Worm (Caenorhabditis elegans) whole organism, mixed stage, embryonic: Measurements from ENCODE around the gene T24G10.2.

Experiments
- M03D4.4 ChIP-seq: sonication (generic microtip); optimal IDR thresholded peaks from 2 replicates; lab custom pipeline; 2017; ENCODE audit warnings: mild to moderate bottlenecking, missing genetic modification characterization, missing compliant biosample characterization
- bed-3 ChIP-seq: fragments of 200-800 bp; sonication (Bioruptor generic); optimal IDR thresholded peaks from 3 replicates; lab custom pipeline; 2018; ENCODE audit warnings: mild to moderate bottlenecking, missing genetic modification characterization, moderate library complexity, missing compliant biosample characterization
- blmp-1 ChIP-seq: fragments of 150-350 bp; optimal IDR thresholded peaks from 2 replicates; lab custom pipeline; 2014; ENCODE audit warnings: missing biosample characterization, missing genetic modification characterization
- ces-1 ChIP-seq: fragments of 150-350 bp; optimal IDR thresholded peaks from 2 replicates; lab custom pipeline; 2014; ENCODE audit warnings: missing biosample characterization, missing genetic modification reagents, missing genetic modification characterization
- cnd-1 ChIP-seq: fragments of 200-800 bp; sonication (Bioruptor generic); optimal IDR thresholded peaks from 2 replicates; lab custom pipeline; 2018; ENCODE audit warnings: mild to moderate bottlenecking, missing genetic modification characterization, missing compliant biosample characterization
- drap-1 ChIP-seq: fragments of 200-800 bp; sonication (Bioruptor generic); optimal IDR thresholded peaks from 3 replicates; lab custom pipeline; 2018; ENCODE audit warnings: mild to moderate bottlenecking, missing genetic modification characterization, missing compliant biosample characterization
- elt-1 ChIP-seq: sonication (generic microtip); optimal IDR thresholded peaks from 2 replicates; lab custom pipeline; 2017; ENCODE audit warnings: missing genetic modification characterization, mild to moderate bottlenecking, missing compliant biosample characterization, antibody characterized with exemption, moderate library complexity, borderline replicate concordance; ENCODE audit not compliant: insufficient read depth
- elt-3 ChIP-seq: fragments of 150-350 bp; optimal IDR thresholded peaks from 2 replicates; lab custom pipeline; 2014; ENCODE audit warnings: missing biosample characterization, missing genetic modification characterization
- ham-2 ChIP-seq: fragments of 200-800 bp; sonication (Bioruptor generic); optimal IDR thresholded peaks from 2 replicates; lab custom pipeline; 2018; ENCODE audit warnings: mild to moderate bottlenecking, missing genetic modification characterization, missing compliant biosample characterization
- hlh-1 ChIP-seq: fragments of 150-350 bp; optimal IDR thresholded peaks from 2 replicates; lab custom pipeline; 2014; ENCODE audit warnings: missing biosample characterization, missing genetic modification reagents, missing genetic modification characterization
- lsy-2 ChIP-seq: fragments of 150-350 bp; optimal IDR thresholded peaks from 2 replicates; lab custom pipeline; 2014; ENCODE audit warnings: missing biosample characterization, missing genetic modification characterization
- mep-1 ChIP-seq: fragments of 150-350 bp; optimal IDR thresholded peaks from 2 replicates; lab custom pipeline; 2017; ENCODE audit warnings: missing biosample characterization, missing genetic modification reagents, missing genetic modification characterization, inconsistent platforms
- mls-2 ChIP-seq: sonication (generic microtip); optimal IDR thresholded peaks from 2 replicates; lab custom pipeline; 2016; ENCODE audit warnings: mild to moderate bottlenecking, missing genetic modification characterization, moderate library complexity, missing compliant biosample characterization
- nhr-237 ChIP-seq: fragments of 150-350 bp; optimal IDR thresholded peaks from 2 replicates; lab custom pipeline; 2014; ENCODE audit warnings: missing biosample characterization, missing genetic modification characterization
- nhr-28 ChIP-seq: fragments of 150-350 bp; optimal IDR thresholded peaks from 2 replicates; lab custom pipeline; 2014; ENCODE audit warnings: missing biosample characterization, missing genetic modification characterization
- pha-4 ChIP-seq: fragments of 150-350 bp; optimal IDR thresholded peaks from 2 replicates; lab custom pipeline; 2018; ENCODE audit warnings: missing biosample characterization, missing genetic modification reagents, missing genetic modification characterization
- snpc-4 ChIP-seq: fragments of 150-350 bp; optimal IDR thresholded peaks from 2 replicates; lab custom pipeline; 2014; ENCODE audit warnings: missing biosample characterization, missing genetic modification characterization
- tbx-8 ChIP-seq: fragments of 200-800 bp; sonication (Bioruptor generic); optimal IDR thresholded peaks from 2 replicates; lab custom pipeline; 2018; ENCODE audit warnings: mild to moderate bottlenecking, missing genetic modification characterization, moderate library complexity, missing compliant biosample characterization
- unc-120 ChIP-seq: sonication (generic microtip); optimal IDR thresholded peaks from 2 replicates; lab custom pipeline; 2017; ENCODE audit warnings: missing genetic modification characterization, missing compliant biosample characterization; ENCODE audit not compliant: poor library complexity, severe bottlenecking
- unc-62 ChIP-seq: fragments of 150-350 bp; optimal IDR thresholded peaks from 2 replicates; lab custom pipeline; 2014; ENCODE audit warnings: missing biosample characterization, missing genetic modification reagents, missing genetic modification characterization

T24G10.2 gene

ce11 chrIII:5405628-5406084 is 36.9 kb downstream of the T24G10.2 start, which contains the start of the genes W03A5.2 and Y32H12A.8:
Gene W03A5.2, plus strand, starts transcription at chrIII:5406034.
Gene Y32H12A.8, minus strand, starts transcription at chrIII:5406037.
- TF ChIP-seq pha-4 (tag; lab: Kevin White, UChicago) (peak; percentile 24), nhr-237 (tag; lab: Kevin White, UChicago) (peak; percentile 33), snpc-4 (tag; lab: Kevin White, UChicago) (no peak), mls-2 (tag; lab: Kevin White, UChicago) (no peak), unc-120 (peak; percentile 88), hlh-1 (tag; lab: Kevin White, UChicago) (peak; percentile 6), unc-62 (GFP tag; lab: Kevin White, UChicago) (no peak), drap-1 (GFP tag; lab: Kevin White, UChicago) (no peak), lsy-2 (tag; lab: Kevin White, UChicago) (peak; percentile 68), mep-1 (tag; lab: Kevin White, UChicago) (peak; percentile 29), ham-2 (no peak), elt-1 (tag; lab: Kevin White, UChicago) (no peak)
- TF ChIP-seq, all 35 proteins: peak for 6

DNA sequence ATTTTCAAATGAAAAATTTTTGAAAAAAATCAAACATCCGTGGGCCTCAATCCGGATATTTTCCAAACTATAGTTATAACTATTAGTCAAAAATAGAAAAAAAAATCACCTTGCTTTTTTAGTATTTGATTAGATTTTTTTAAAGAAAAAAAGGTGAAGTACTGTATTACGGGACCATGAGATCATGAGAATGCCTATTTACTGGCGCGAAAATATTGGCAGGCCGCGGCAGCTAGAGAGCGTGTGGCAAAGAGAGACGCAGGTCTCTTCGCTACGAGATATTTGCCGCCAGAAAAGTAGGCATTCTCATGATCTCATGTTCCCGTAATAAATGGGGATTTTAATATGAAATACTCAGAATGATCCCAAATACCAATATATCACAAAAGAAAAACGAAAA is 37.6 kb downstream of the T24G10.2 start:
- no peak for TF ChIP-seq unc-62 (GFP tag; lab: Kevin White, UChicago)
- TF ChIP-seq ces-1 (GFP tag; lab: Kevin White, UChicago), result no peak
- no peak for TF ChIP-seq bed-3 (GFP tag; lab: Kevin White, UChicago)
- TF ChIP-seq lsy-2 (tag; lab: Kevin White, UChicago), result no peak
- TF ChIP-seq hlh-1 (tag; lab: Kevin White, UChicago), result no peak
- no peak for TF ChIP-seq elt-3 (tag; lab: Kevin White, UChicago)
- TF ChIP-seq blmp-1, result no peak
- TF ChIP-seq mls-2 (tag; lab: Kevin White, UChicago), result no peak
- TF ChIP-seq nhr-28 (tag; lab: Kevin White, UChicago), result no peak
- TF ChIP-seq cnd-1 (tag; lab: Kevin White, UChicago), result no peak

- TF ChIP-seq M03D4.4 (tag; lab: Kevin White, UChicago), result no peak
- TF ChIP-seq hlh-1 (tag; lab: Kevin White, UChicago), result no peak
- peak; percentile 90 for TF ChIP-seq ces-1 (GFP tag; lab: Kevin White, UChicago)
Observed at ce11 chrIII:5402419-5402818, 40.1 kb downstream of the T24G10.2 start.

- no peak for TF ChIP-seq elt-3 (tag; lab: Kevin White, UChicago)
- TF ChIP-seq tbx-8, result no peak
- no peak for TF ChIP-seq drap-1 (GFP tag; lab: Kevin White, UChicago)
- no peak for TF ChIP-seq snpc-4 (tag; lab: Kevin White, UChicago)
- TF ChIP-seq unc-120, result no peak
Observed at ce11 chrIII:5395746-5396145, 46.8 kb downstream of the T24G10.2 start.
